Fruit fly (Drosophila melanogaster): ENCODE measurements around the gene Or33a.

DNA sequence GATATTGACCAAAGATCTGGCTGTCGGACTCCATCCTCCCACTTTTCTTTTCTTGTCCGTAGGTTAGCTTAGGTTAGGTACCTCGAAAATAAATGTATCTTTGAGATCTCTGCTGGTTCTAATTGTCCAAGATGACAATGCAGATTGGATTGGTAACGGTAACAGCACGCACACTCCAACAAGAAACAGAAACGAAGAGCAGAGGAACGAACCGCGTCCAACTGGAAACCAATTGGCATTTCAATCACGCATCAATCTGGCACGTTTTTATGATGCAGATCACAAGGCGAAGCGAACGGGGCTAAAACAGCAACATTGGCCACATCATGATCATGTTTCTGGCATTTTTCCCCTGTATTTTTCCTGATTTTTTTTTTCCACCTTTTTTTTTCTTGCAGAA, 21.5 kb downstream of the Or33a start:
- TF ChIP-seq CG11617 (GFP tag; optimal IDR thresholded peaks at IDR 0.05) (no peak), CG5204 (GFP tag; optimal IDR thresholded peaks at IDR 0.05) (no peak), kay (GFP tag; ENCODE audit: borderline replicate concordance) (no peak)

Measured in whole organism, adult.